Fruit fly (Drosophila melanogaster) whole organism, embryonic: ENCODE data around the gene Mbs.

Experiments used
- Antp ChIP-seq: fragments of 200-800 bp; sonication (Bioruptor generic); optimal IDR thresholded peaks from 3 replicates; lab custom pipeline; 2016; ENCODE audit warnings: missing biosample characterization, missing genetic modification characterization
- CG10462 ChIP-seq: fragments of 200-800 bp; sonication (Bioruptor generic); optimal IDR thresholded peaks from 2 replicates; lab custom pipeline; 2016; ENCODE audit warnings: missing biosample characterization, missing genetic modification characterization
- CG11093 ChIP-seq: fragments of 200-800 bp; sonication (Bioruptor generic); IDR thresholded peaks from 3 replicates; pipeline ENCODE4 v1.3.6; 2022; ENCODE audit warnings: missing biosample characterization, missing genetic modification characterization
- CG12942 ChIP-seq: fragments of 200-800 bp; sonication (Bioruptor generic); optimal IDR thresholded peaks from 3 replicates; lab custom pipeline; 2016; ENCODE audit warnings: missing biosample characterization, missing genetic modification characterization
- CG13424 ChIP-seq: fragments of 200-800 bp; sonication (Bioruptor generic); optimal IDR thresholded peaks from 2 replicates; lab custom pipeline; 2019; ENCODE audit warnings: missing biosample characterization, mild to moderate bottlenecking, missing genetic modification characterization, moderate library complexity
- CG14441 ChIP-seq: fragments of 200-800 bp; sonication (Bioruptor generic); IDR thresholded peaks from 2 replicates; pipeline ENCODE4 v1.3.6; 2022; ENCODE audit warnings: missing biosample characterization, missing genetic modification characterization
- CG15269 ChIP-seq: fragments of 200-800 bp; sonication (Bioruptor generic); optimal IDR thresholded peaks from 2 replicates; lab custom pipeline; 2018; ENCODE audit warnings: missing biosample characterization, mild to moderate bottlenecking, missing genetic modification characterization, moderate library complexity
- CG15479 ChIP-seq: fragments of 200-800 bp; sonication (Bioruptor generic); optimal IDR thresholded peaks from 3 replicates; lab custom pipeline; 2019; ENCODE audit warnings: missing biosample characterization, mild to moderate bottlenecking, missing genetic modification characterization, moderate library complexity
- CG18619 ChIP-seq: fragments of 200-800 bp; sonication (Bioruptor generic); optimal IDR thresholded peaks from 3 replicates; lab custom pipeline; 2017; ENCODE audit warnings: missing biosample characterization, mild to moderate bottlenecking, missing genetic modification characterization
- CG2678 ChIP-seq: fragments of 200-800 bp; sonication (Bioruptor generic); optimal IDR thresholded peaks from 3 replicates; lab custom pipeline; 2019; ENCODE audit warnings: missing biosample characterization, mild to moderate bottlenecking, missing genetic modification characterization, moderate library complexity
- CG30020 ChIP-seq: fragments of 200-800 bp; optimal IDR thresholded peaks from 2 replicates; lab custom pipeline; 2019; ENCODE audit warnings: missing biosample characterization, mild to moderate bottlenecking, missing genetic modification characterization, moderate library complexity
- CG3838 ChIP-seq: fragments of 200-800 bp; sonication (Bioruptor generic); optimal IDR thresholded peaks from 3 replicates; lab custom pipeline; 2016; ENCODE audit warnings: missing biosample characterization, missing genetic modification characterization
- CG3995 ChIP-seq: fragments of 200-800 bp; sonication (Bioruptor generic); optimal IDR thresholded peaks from 3 replicates; lab custom pipeline; 2016; ENCODE audit warnings: missing biosample characterization, missing genetic modification characterization
- CG42726 ChIP-seq: fragments of 200-800 bp; sonication (Bioruptor generic); IDR thresholded peaks from 2 replicates; pipeline ENCODE4 v1.3.6; 2022; ENCODE audit warnings: missing biosample characterization, missing genetic modification characterization; ENCODE audit not compliant: partially characterized antibody
- CG4328 ChIP-seq: fragments of 200-800 bp; sonication (Bioruptor generic); optimal IDR thresholded peaks from 3 replicates; lab custom pipeline; 2017; ENCODE audit warnings: missing biosample characterization, missing genetic modification reagents, missing genetic modification characterization
- CG4404 ChIP-seq: fragments of 200-800 bp; sonication (Bioruptor generic); IDR thresholded peaks from 2 replicates; pipeline ENCODE4 v1.3.6; 2022; ENCODE audit warnings: missing biosample characterization, missing genetic modification characterization
- CG4424 ChIP-seq: fragments of 200-800 bp; sonication (Bioruptor generic); optimal IDR thresholded peaks from 3 replicates; lab custom pipeline; 2016; ENCODE audit warnings: missing biosample characterization, missing genetic modification characterization
- CG6654 ChIP-seq: fragments of 200-800 bp; sonication (Bioruptor generic); optimal IDR thresholded peaks from 2 replicates; lab custom pipeline; 2017; ENCODE audit warnings: missing biosample characterization, mild to moderate bottlenecking, missing genetic modification characterization
- CG6765 ChIP-seq: fragments of 200-800 bp; sonication (Bioruptor generic); optimal IDR thresholded peaks from 3 replicates; lab custom pipeline; 2017; ENCODE audit warnings: missing biosample characterization, mild to moderate bottlenecking, missing genetic modification characterization
- CG6791 ChIP-seq: fragments of 200-800 bp; sonication (Bioruptor generic); IDR thresholded peaks from 3 replicates; pipeline ENCODE4 v1.3.6; 2022; ENCODE audit warnings: missing biosample characterization, missing genetic modification characterization; ENCODE audit not compliant: partially characterized antibody
- CG6813 ChIP-seq: fragments of 200-800 bp; sonication (Bioruptor generic); optimal IDR thresholded peaks from 2 replicates; lab custom pipeline; 2017; ENCODE audit warnings: missing biosample characterization, missing genetic modification characterization, mild to moderate bottlenecking, moderate library complexity, missing genetic modification reagents
- CG7556 ChIP-seq: fragments of 200-800 bp; sonication (Bioruptor generic); optimal IDR thresholded peaks from 2 replicates; lab custom pipeline; 2017; ENCODE audit warnings: missing biosample characterization, mild to moderate bottlenecking, missing genetic modification characterization
- CG9215 ChIP-seq: fragments of 200-800 bp; sonication (Bioruptor generic); IDR thresholded peaks from 2 replicates; pipeline ENCODE4 v1.3.6; 2022; ENCODE audit warnings: missing biosample characterization, missing genetic modification characterization
- CG9797 ChIP-seq: fragments of 200-800 bp; sonication (Bioruptor generic); optimal IDR thresholded peaks from 3 replicates; lab custom pipeline; 2018; ENCODE audit warnings: missing biosample characterization, mild to moderate bottlenecking, missing genetic modification characterization
- D19B ChIP-seq: fragments of 200-800 bp; sonication (Bioruptor generic); optimal IDR thresholded peaks from 2 replicates; lab custom pipeline; 2017; ENCODE audit warnings: missing biosample characterization, mild to moderate bottlenecking, missing genetic modification characterization
- ERR ChIP-seq: fragments of 200-800 bp; sonication (Bioruptor generic); optimal IDR thresholded peaks from 2 replicates; lab custom pipeline; 2016; ENCODE audit warnings: missing biosample characterization, missing genetic modification characterization
- HHEX ChIP-seq: fragments of 200-800 bp; sonication (Bioruptor generic); optimal IDR thresholded peaks from 3 replicates; lab custom pipeline; 2017; ENCODE audit warnings: missing biosample characterization, mild to moderate bottlenecking, missing genetic modification characterization, missing genetic modification reagents
- Hey ChIP-seq: fragments of 200-800 bp; sonication (Bioruptor generic); optimal IDR thresholded peaks from 3 replicates; lab custom pipeline; 2018; ENCODE audit warnings: missing biosample characterization, mild to moderate bottlenecking, missing genetic modification characterization
- Med ChIP-seq: fragments of 200-800 bp; sonication (Bioruptor generic); peaks from one replicate; lab custom pipeline; 2016; ENCODE audit warnings: missing biosample characterization, missing genetic modification characterization, mild to moderate bottlenecking, inconsistent platforms, moderate library complexity
- Nf-YC ChIP-seq: fragments of 200-800 bp; optimal IDR thresholded peaks from 3 replicates; lab custom pipeline; 2019; ENCODE audit warnings: missing biosample characterization, mild to moderate bottlenecking, missing genetic modification characterization, moderate library complexity
- Ptx1 ChIP-seq: fragments of 200-800 bp; sonication (Bioruptor generic); IDR thresholded peaks from 2 replicates; pipeline ENCODE4 v1.3.6; 2022; ENCODE audit warnings: missing biosample characterization, missing genetic modification characterization
- Sin3A ChIP-seq: fragments of >200 bp; optimal IDR thresholded peaks from 2 replicates; lab custom pipeline; 2018
- Six4 ChIP-seq: fragments of 200-800 bp; sonication (Bioruptor generic); optimal IDR thresholded peaks from 2 replicates; lab custom pipeline; 2016; ENCODE audit warnings: missing biosample characterization, missing genetic modification characterization
- Sox100B ChIP-seq: fragments of 200-800 bp; sonication (Bioruptor generic); optimal IDR thresholded peaks from 3 replicates; lab custom pipeline; 2018; ENCODE audit warnings: missing biosample characterization, mild to moderate bottlenecking, missing genetic modification characterization
- Spps ChIP-seq: fragments of 200-800 bp; sonication (Bioruptor generic); optimal IDR thresholded peaks from 2 replicates; lab custom pipeline; 2018; ENCODE audit warnings: missing biosample characterization, mild to moderate bottlenecking, missing genetic modification characterization
- dmrt99B ChIP-seq: fragments of 200-800 bp; sonication (Bioruptor generic); optimal IDR thresholded peaks from 2 replicates; lab custom pipeline; 2018; ENCODE audit warnings: missing biosample characterization, mild to moderate bottlenecking, missing genetic modification characterization, moderate library complexity
- dpn ChIP-seq, 2 experiments: fragments of 200-800 bp; sonication (Bioruptor generic); optimal IDR thresholded peaks; 3 replicates each; lab custom pipeline; 2016; ENCODE audit warnings: missing biosample characterization in 2 of 2, missing genetic modification characterization in 2 of 2
- grau ChIP-seq: fragments of 200-800 bp; optimal IDR thresholded peaks from 3 replicates; lab custom pipeline; 2019; ENCODE audit warnings: missing biosample characterization, mild to moderate bottlenecking, missing genetic modification characterization, moderate library complexity
- grn ChIP-seq: fragments of 200-800 bp; sonication (Bioruptor generic); optimal IDR thresholded peaks from 3 replicates; lab custom pipeline; 2017; ENCODE audit warnings: missing biosample characterization, missing genetic modification characterization
- ind ChIP-seq: fragments of 200-800 bp; sonication (Bioruptor generic); optimal IDR thresholded peaks from 3 replicates; lab custom pipeline; 2016; ENCODE audit warnings: missing biosample characterization, missing genetic modification characterization
- kay ChIP-seq: fragments of 200-800 bp; sonication (Bioruptor generic); optimal IDR thresholded peaks from 2 replicates; lab custom pipeline; 2016; ENCODE audit warnings: missing biosample characterization, missing genetic modification characterization
- lola ChIP-seq, 3 experiments: fragments of >200 bp in 2 of 3; fragments of 200-800 bp in 1 of 3; sonication (Bioruptor generic) in 1 of 3; optimal IDR thresholded peaks; 2 replicates each; lab custom pipeline; 2017 to 2019; ENCODE audit warnings: missing biosample characterization in 3 of 3, missing genetic modification characterization in 3 of 3, mild to moderate bottlenecking in 1 of 3, moderate library complexity in 1 of 3
- pan ChIP-seq, 4 experiments: fragments of >200 bp in 3 of 4; fragments of 200-800 bp in 1 of 4; sonication (Bioruptor generic) in 1 of 4; optimal IDR thresholded peaks in 3 of 4; IDR thresholded peaks in 1 of 4; 2 replicates each; pipeline versions ENCODE4 v1.3.6 to Lab custom; 2017 to 2022; ENCODE audit warnings: missing biosample characterization in 2 of 4, missing genetic modification characterization in 2 of 4, mixed read lengths in 1 of 4
- pfk ChIP-seq: fragments of 200-800 bp; sonication (Bioruptor generic); optimal IDR thresholded peaks from 2 replicates; lab custom pipeline; 2018; ENCODE audit warnings: missing biosample characterization, mild to moderate bottlenecking, missing genetic modification characterization, moderate library complexity
- shn ChIP-seq: fragments of 200-800 bp; sonication (Bioruptor generic); optimal IDR thresholded peaks from 3 replicates; lab custom pipeline; 2016; ENCODE audit warnings: missing biosample characterization, missing genetic modification characterization
- slp2 ChIP-seq: fragments of 200-800 bp; sonication (Bioruptor generic); optimal IDR thresholded peaks from 2 replicates; lab custom pipeline; 2016; ENCODE audit warnings: missing biosample characterization, missing genetic modification characterization
- so ChIP-seq: fragments of 200-800 bp; sonication (Bioruptor generic); IDR thresholded peaks from 3 replicates; pipeline ENCODE4 v1.3.6; 2022; ENCODE audit warnings: missing biosample characterization, missing genetic modification characterization
- trem ChIP-seq: fragments of 200-800 bp; optimal IDR thresholded peaks from 3 replicates; lab custom pipeline; 2019; ENCODE audit warnings: missing biosample characterization, mild to moderate bottlenecking, missing genetic modification characterization, moderate library complexity

Mbs gene

DNA sequence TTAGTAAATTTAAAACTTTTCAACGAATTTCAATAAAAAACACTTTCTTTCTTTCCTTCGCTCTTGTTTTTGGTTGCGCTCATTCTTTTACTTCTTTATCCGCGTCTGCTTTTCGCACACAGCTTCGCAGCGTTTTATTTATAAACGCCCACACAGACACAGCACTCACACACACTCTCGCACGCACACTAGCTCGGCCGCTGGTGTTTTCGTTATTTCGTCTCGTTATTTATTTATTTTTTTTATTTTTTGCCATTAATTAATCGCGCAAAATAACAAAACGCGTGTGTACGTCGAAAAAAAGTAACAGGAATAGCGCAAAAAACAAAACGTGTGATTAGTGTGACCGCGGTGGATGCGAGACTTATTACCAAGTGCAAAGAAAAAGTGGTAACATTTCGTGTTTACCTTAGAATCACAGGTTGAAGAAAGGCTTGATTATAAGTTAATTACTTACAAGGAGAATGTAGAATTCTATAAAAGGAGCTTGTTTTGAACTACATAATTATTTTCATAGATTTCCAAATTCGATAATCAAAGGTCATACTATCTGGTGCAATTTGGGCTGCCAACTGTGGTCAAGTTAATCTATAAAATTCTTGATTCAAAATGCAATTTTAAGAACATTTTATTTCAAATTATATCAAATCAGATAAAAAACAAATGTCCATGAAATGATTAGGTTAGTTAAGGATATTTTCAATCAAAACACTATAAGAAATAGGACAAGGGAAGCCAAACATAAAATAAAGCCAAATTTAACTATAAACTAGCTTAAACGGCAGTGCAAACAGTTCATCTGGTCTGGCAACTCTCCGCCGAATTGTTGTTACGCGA, 47.1 kb upstream of the Mbs start, which contains the start of the genes hzg and mRpS31 (continued):
- TF ChIP-seq D19B (no peak), CG9215 (peak; percentile 57), CG30020 (peak; percentile 57), CG42726 (no peak; the same call in 1 of the 2 replicates), Med (GFP tag; lab: Kevin White, UChicago) (peak; percentile 87), Antp (GFP tag; lab: Kevin White, UChicago) (peak; percentile 44), trem (peak; percentile 99), CG13424 (tag; lab: Kevin White, UChicago) (peak; percentile 65), CG3838 (peak; percentile 32), CG9797 (GFP tag; lab: Kevin White, UChicago) (peak; percentile 82), HHEX (GFP tag; lab: Kevin White, UChicago) (no peak), Sin3A (lab: Kevin White, UChicago) (peak; percentile 31), Hey (no peak), CG4404 (GFP tag; lab: Robert Waterston, UW) (peak; percentile 41), pfk (GFP tag; lab: Kevin White, UChicago) (no peak), CG15269 (tag; lab: Kevin White, UChicago) (peak; percentile 46), Ptx1 (peak; percentile 70), Six4 (GFP tag; lab: Kevin White, UChicago) (peak; percentile 52), CG6813 (GFP tag; lab: Kevin White, UChicago) (no peak), Nf-YC (tag; lab: Kevin White, UChicago) (peak; percentile 56), pan (optimal IDR thresholded peaks at IDR 0.05; lab: Kevin White, UChicago) (no peak), pan (GFP tag; optimal IDR thresholded peaks at IDR 0.05 in 1 of 2, IDR thresholded peaks at IDR 0.05 in 1 of 2) (peak in 1 of 2 experiments; percentile 24), CG4424 (peak; percentile 53), CG10462 (GFP tag; lab: Kevin White, UChicago) (peak; percentile 32), so (GFP tag; lab: Robert Waterston, UW) (no peak), CG7556 (GFP tag; lab: Kevin White, UChicago) (peak; percentile 40), CG2678 (peak; percentile 68), CG6654 (GFP tag; lab: Kevin White, UChicago) (no peak), dpn (GFP tag; optimal IDR thresholded peaks at IDR 0.05; lab: Kevin White, UChicago) (peak; percentile 46 to 65), dmrt99B (tag; lab: Kevin White, UChicago) (peak; percentile 35), lola (GFP tag; optimal IDR thresholded peaks at IDR 0.05; lab: Kevin White, UChicago) (peak in 1 of 3 experiments; percentile 53), kay (GFP tag; lab: Kevin White, UChicago) (peak; percentile 10), Sox100B (GFP tag; lab: Kevin White, UChicago) (peak; percentile 40), ERR (GFP tag; lab: Kevin White, UChicago) (no peak), CG18619 (GFP tag; lab: Kevin White, UChicago) (peak; percentile 5), CG3995 (GFP tag; lab: Kevin White, UChicago) (peak; percentile 46), Spps (tag; lab: Kevin White, UChicago) (no peak), CG6765 (no peak), CG11093 (GFP tag; lab: Robert Waterston, UW) (no peak), shn (GFP tag; lab: Kevin White, UChicago) (peak; percentile 46), CG6791 (GFP tag; lab: Robert Waterston, UW) (no peak; the same call in 2 of the 3 replicates), grau (tag; lab: Kevin White, UChicago) (peak; percentile 71), slp2 (GFP tag; lab: Kevin White, UChicago) (peak; percentile 5), CG12942 (GFP tag; lab: Kevin White, UChicago) (peak; percentile 45), CG15479 (GFP tag; lab: Kevin White, UChicago) (peak; percentile 34), ind (GFP tag; lab: Kevin White, UChicago) (peak; percentile 64), CG14441 (no peak), CG4328 (GFP tag; lab: Kevin White, UChicago) (no peak), grn (GFP tag; lab: Kevin White, UChicago) (peak; percentile 10)
